Fruit fly (Drosophila melanogaster) whole organism, embryonic: ENCODE results near the gene Tsp96F.

ENCODE experiments used
- CG10274 ChIP-seq: fragments of 200-800 bp; sonication (Bioruptor generic); optimal IDR thresholded peaks from 3 replicates; lab custom pipeline; 2017; ENCODE audit warnings: missing biosample characterization, mild to moderate bottlenecking, missing genetic modification characterization
- CG11093 ChIP-seq: fragments of 200-800 bp; sonication (Bioruptor generic); IDR thresholded peaks from 3 replicates; pipeline ENCODE4 v1.3.6; 2022; ENCODE audit warnings: missing biosample characterization, missing genetic modification characterization
- CG12071 ChIP-seq: fragments of 200-800 bp; sonication (Bioruptor generic); optimal IDR thresholded peaks from 3 replicates; lab custom pipeline; 2018; ENCODE audit warnings: missing biosample characterization, mild to moderate bottlenecking, missing genetic modification characterization
- CG1233 ChIP-seq: fragments of 200-800 bp; sonication (Bioruptor generic); optimal IDR thresholded peaks from 4 replicates; lab custom pipeline; 2018; ENCODE audit warnings: missing biosample characterization, mild to moderate bottlenecking, missing genetic modification characterization
- CG12659 ChIP-seq: fragments of 200-800 bp; sonication (Bioruptor generic); optimal IDR thresholded peaks from 3 replicates; lab custom pipeline; 2017; ENCODE audit warnings: mild to moderate bottlenecking, missing biosample characterization, missing genetic modification reagents, missing genetic modification characterization
- CG15514 ChIP-seq: fragments of 200-800 bp; sonication (Bioruptor generic); optimal IDR thresholded peaks from 3 replicates; lab custom pipeline; 2017; ENCODE audit warnings: missing biosample characterization, missing genetic modification characterization, mild to moderate bottlenecking, moderate library complexity, missing genetic modification reagents
- CG1602 ChIP-seq: fragments of 200-800 bp; sonication (Bioruptor generic); optimal IDR thresholded peaks from 3 replicates; lab custom pipeline; 2016; ENCODE audit warnings: missing biosample characterization, missing genetic modification characterization
- CG17829 ChIP-seq: fragments of 200-800 bp; optimal IDR thresholded peaks from 2 replicates; lab custom pipeline; 2019; ENCODE audit warnings: missing biosample characterization, mild to moderate bottlenecking, missing genetic modification characterization, moderate library complexity
- CG17912 ChIP-seq: fragments of 200-800 bp; sonication (Bioruptor generic); optimal IDR thresholded peaks from 2 replicates; lab custom pipeline; 2018; ENCODE audit warnings: missing biosample characterization, mild to moderate bottlenecking, missing genetic modification characterization
- CG18476 ChIP-seq: fragments of 200-800 bp; sonication (Bioruptor generic); optimal IDR thresholded peaks from 2 replicates; lab custom pipeline; 2016; ENCODE audit warnings: missing biosample characterization, mild to moderate bottlenecking, missing genetic modification characterization
- CG2889 ChIP-seq: fragments of 200-800 bp; sonication (Bioruptor generic); IDR thresholded peaks from 3 replicates; pipeline ENCODE4 v1.3.6; 2022; ENCODE audit warnings: missing biosample characterization, missing genetic modification characterization
- CG34422 ChIP-seq: fragments of 200-800 bp; sonication (Bioruptor generic); IDR thresholded peaks from 3 replicates; pipeline ENCODE4 v1.3.6; 2022; ENCODE audit warnings: missing biosample characterization, missing genetic modification characterization
- CG4328 ChIP-seq: fragments of 200-800 bp; sonication (Bioruptor generic); optimal IDR thresholded peaks from 3 replicates; lab custom pipeline; 2017; ENCODE audit warnings: missing biosample characterization, missing genetic modification reagents, missing genetic modification characterization
- CG4424 ChIP-seq: fragments of 200-800 bp; sonication (Bioruptor generic); optimal IDR thresholded peaks from 3 replicates; lab custom pipeline; 2016; ENCODE audit warnings: missing biosample characterization, missing genetic modification characterization
- CG6654 ChIP-seq: fragments of 200-800 bp; sonication (Bioruptor generic); optimal IDR thresholded peaks from 2 replicates; lab custom pipeline; 2017; ENCODE audit warnings: missing biosample characterization, mild to moderate bottlenecking, missing genetic modification characterization
- CG9817 ChIP-seq: fragments of 200-800 bp; sonication (Bioruptor generic); optimal IDR thresholded peaks from 2 replicates; lab custom pipeline; 2018; ENCODE audit warnings: missing biosample characterization, mild to moderate bottlenecking, missing genetic modification characterization, moderate library complexity
- D19B ChIP-seq: fragments of 200-800 bp; sonication (Bioruptor generic); optimal IDR thresholded peaks from 2 replicates; lab custom pipeline; 2017; ENCODE audit warnings: missing biosample characterization, mild to moderate bottlenecking, missing genetic modification characterization
- Elba2 ChIP-seq: fragments of 200-800 bp; sonication (Bioruptor generic); optimal IDR thresholded peaks from 3 replicates; lab custom pipeline; 2016; ENCODE audit warnings: missing biosample characterization, missing genetic modification characterization
- Fer1 ChIP-seq: fragments of 200-800 bp; sonication (Bioruptor generic); optimal IDR thresholded peaks from 2 replicates; lab custom pipeline; 2017; ENCODE audit warnings: missing biosample characterization, mild to moderate bottlenecking, missing genetic modification characterization
- Fer2 ChIP-seq: fragments of 200-800 bp; sonication (Bioruptor generic); optimal IDR thresholded peaks from 2 replicates; lab custom pipeline; 2018; ENCODE audit warnings: missing biosample characterization, mild to moderate bottlenecking, missing genetic modification characterization, moderate library complexity
- HLHmδ ChIP-seq: fragments of 200-800 bp; sonication (Bioruptor generic); optimal IDR thresholded peaks from 2 replicates; lab custom pipeline; 2018; ENCODE audit warnings: missing biosample characterization, mild to moderate bottlenecking, missing genetic modification characterization, moderate library complexity
- Hmr ChIP-seq: fragments of 200-800 bp; sonication (Bioruptor generic); optimal IDR thresholded peaks from 3 replicates; lab custom pipeline; 2017; ENCODE audit warnings: mild to moderate bottlenecking, missing biosample characterization, missing genetic modification reagents, missing genetic modification characterization
- Hmx ChIP-seq: fragments of 200-800 bp; sonication (Bioruptor generic); optimal IDR thresholded peaks from 2 replicates; lab custom pipeline; 2016; ENCODE audit warnings: missing biosample characterization, missing genetic modification characterization
- Hr51 ChIP-seq, 2 experiments: fragments of 200-800 bp; sonication (Bioruptor generic); optimal IDR thresholded peaks; 2 replicates in 1 of 2; 3 replicates in 1 of 2; lab custom pipeline; 2016 to 2018; ENCODE audit warnings: missing biosample characterization in 2 of 2, missing genetic modification characterization in 2 of 2, mild to moderate bottlenecking in 1 of 2, moderate library complexity in 1 of 2
- Lhr ChIP-seq: fragments of 200-800 bp; sonication (Bioruptor generic); optimal IDR thresholded peaks from 3 replicates; lab custom pipeline; 2017; ENCODE audit warnings: mild to moderate bottlenecking, missing biosample characterization, missing genetic modification reagents, missing genetic modification characterization
- Mad ChIP-seq: fragments of 200-800 bp; sonication (Bioruptor generic); optimal IDR thresholded peaks from 2 replicates; lab custom pipeline; 2016; ENCODE audit warnings: missing biosample characterization, missing genetic modification characterization
- Mrtf ChIP-seq: fragments of 200-800 bp; sonication (Bioruptor generic); IDR thresholded peaks from 3 replicates; pipeline ENCODE4 v1.3.6; 2022; ENCODE audit warnings: missing biosample characterization, missing genetic modification characterization
- Poxn ChIP-seq: fragments of 200-800 bp; sonication (Bioruptor generic); IDR thresholded peaks from 2 replicates; pipeline ENCODE4 v1.3.6; 2022; ENCODE audit warnings: missing biosample characterization, missing genetic modification characterization
- Stat92E ChIP-seq, 3 experiments: fragments of >200 bp in 2 of 3; fragments of 200-800 bp in 1 of 3; sonication (Bioruptor generic) in 1 of 3; optimal IDR thresholded peaks; 2 replicates each; lab custom pipeline; 2017 to 2019; ENCODE audit warnings: missing biosample characterization in 3 of 3, missing genetic modification characterization in 3 of 3, mild to moderate bottlenecking in 1 of 3, moderate library complexity in 1 of 3
- Trl ChIP-seq, 3 experiments: fragments of >200 bp in 2 of 3; fragments of 200-800 bp in 1 of 3; sonication (Bioruptor generic) in 1 of 3; optimal IDR thresholded peaks; 2 replicates in 1 of 3; 3 replicates in 2 of 3; lab custom pipeline; 2016 to 2017; ENCODE audit warnings: missing biosample characterization in 1 of 3, missing genetic modification characterization in 1 of 3
- abd-A ChIP-seq: fragments of 200-800 bp; sonication (Bioruptor generic); optimal IDR thresholded peaks from 3 replicates; lab custom pipeline; 2019; ENCODE audit warnings: missing biosample characterization, mild to moderate bottlenecking, missing genetic modification characterization, moderate library complexity
- bab2 ChIP-seq: fragments of 200-800 bp; sonication (Bioruptor generic); optimal IDR thresholded peaks from 2 replicates; lab custom pipeline; 2016; ENCODE audit warnings: missing biosample characterization, missing genetic modification characterization
- br ChIP-seq: fragments of >200 bp; optimal IDR thresholded peaks from 2 replicates; lab custom pipeline; 2017
- btn ChIP-seq: fragments of 200-800 bp; sonication (Bioruptor generic); optimal IDR thresholded peaks from 2 replicates; lab custom pipeline; 2016; ENCODE audit warnings: missing biosample characterization, missing genetic modification characterization
- chinmo ChIP-seq: fragments of 200-800 bp; sonication (Bioruptor generic); IDR thresholded peaks from 4 replicates; pipeline ENCODE4 v1.3.6; 2022; ENCODE audit warnings: missing biosample characterization, missing genetic modification characterization; ENCODE audit not compliant: partially characterized antibody
- corto ChIP-seq: fragments of 200-800 bp; sonication (Bioruptor generic); optimal IDR thresholded peaks from 2 replicates; lab custom pipeline; 2016; ENCODE audit warnings: missing biosample characterization, mild to moderate bottlenecking, missing genetic modification characterization, moderate library complexity
- da ChIP-seq: fragments of 200-800 bp; sonication (Bioruptor generic); optimal IDR thresholded peaks from 2 replicates; lab custom pipeline; 2016; ENCODE audit warnings: missing biosample characterization, missing genetic modification characterization
- fu2 ChIP-seq: fragments of 200-800 bp; sonication (Bioruptor generic); optimal IDR thresholded peaks from 2 replicates; lab custom pipeline; 2016; ENCODE audit warnings: missing biosample characterization, missing genetic modification characterization
- gfzf ChIP-seq: fragments of 200-800 bp; sonication (Bioruptor generic); optimal IDR thresholded peaks from 2 replicates; lab custom pipeline; 2016; ENCODE audit warnings: missing biosample characterization, mild to moderate bottlenecking, missing genetic modification characterization, moderate library complexity
- mam ChIP-seq: fragments of 200-800 bp; sonication (Bioruptor generic); optimal IDR thresholded peaks from 3 replicates; lab custom pipeline; 2016; ENCODE audit warnings: missing biosample characterization, missing genetic modification characterization
- scrt ChIP-seq: fragments of 200-800 bp; sonication (Bioruptor generic); optimal IDR thresholded peaks from 2 replicates; lab custom pipeline; 2018; ENCODE audit warnings: missing biosample characterization, mild to moderate bottlenecking, missing genetic modification characterization, moderate library complexity
- sens ChIP-seq: fragments of 200-800 bp; sonication (Bioruptor generic); peaks from one replicate; lab custom pipeline; 2016; ENCODE audit warnings: missing biosample characterization, missing genetic modification characterization
- sna ChIP-seq: fragments of 200-800 bp; sonication (Bioruptor generic); IDR thresholded peaks from 2 replicates; pipeline ENCODE4 v1.3.6; 2022; ENCODE audit warnings: missing biosample characterization, missing genetic modification characterization; ENCODE audit not compliant: partially characterized antibody
- so ChIP-seq: fragments of 200-800 bp; sonication (Bioruptor generic); IDR thresholded peaks from 3 replicates; pipeline ENCODE4 v1.3.6; 2022; ENCODE audit warnings: missing biosample characterization, missing genetic modification characterization
- sob ChIP-seq: fragments of 200-800 bp; sonication (Bioruptor generic); IDR thresholded peaks from 2 replicates; pipeline ENCODE4 v1.3.6; 2022; ENCODE audit warnings: missing biosample characterization, missing genetic modification characterization
- tin ChIP-seq: fragments of 200-800 bp; sonication (Bioruptor generic); optimal IDR thresholded peaks from 3 replicates; lab custom pipeline; 2016; ENCODE audit warnings: missing biosample characterization, missing genetic modification characterization
- tna ChIP-seq: fragments of 200-800 bp; sonication (Bioruptor generic); IDR thresholded peaks from 2 replicates; pipeline ENCODE4 v1.3.6; 2022; ENCODE audit warnings: missing biosample characterization, missing genetic modification characterization; ENCODE audit not compliant: partially characterized antibody
- tup ChIP-seq: fragments of 200-800 bp; sonication (Bioruptor generic); optimal IDR thresholded peaks from 2 replicates; lab custom pipeline; 2016; ENCODE audit warnings: missing biosample characterization, mild to moderate bottlenecking, missing genetic modification characterization, moderate library complexity
- zf30C ChIP-seq: fragments of 200-800 bp; sonication (Bioruptor generic); optimal IDR thresholded peaks from 3 replicates; lab custom pipeline; 2018; ENCODE audit warnings: missing biosample characterization, mild to moderate bottlenecking, missing genetic modification characterization

Gene Tsp96F

DNA sequence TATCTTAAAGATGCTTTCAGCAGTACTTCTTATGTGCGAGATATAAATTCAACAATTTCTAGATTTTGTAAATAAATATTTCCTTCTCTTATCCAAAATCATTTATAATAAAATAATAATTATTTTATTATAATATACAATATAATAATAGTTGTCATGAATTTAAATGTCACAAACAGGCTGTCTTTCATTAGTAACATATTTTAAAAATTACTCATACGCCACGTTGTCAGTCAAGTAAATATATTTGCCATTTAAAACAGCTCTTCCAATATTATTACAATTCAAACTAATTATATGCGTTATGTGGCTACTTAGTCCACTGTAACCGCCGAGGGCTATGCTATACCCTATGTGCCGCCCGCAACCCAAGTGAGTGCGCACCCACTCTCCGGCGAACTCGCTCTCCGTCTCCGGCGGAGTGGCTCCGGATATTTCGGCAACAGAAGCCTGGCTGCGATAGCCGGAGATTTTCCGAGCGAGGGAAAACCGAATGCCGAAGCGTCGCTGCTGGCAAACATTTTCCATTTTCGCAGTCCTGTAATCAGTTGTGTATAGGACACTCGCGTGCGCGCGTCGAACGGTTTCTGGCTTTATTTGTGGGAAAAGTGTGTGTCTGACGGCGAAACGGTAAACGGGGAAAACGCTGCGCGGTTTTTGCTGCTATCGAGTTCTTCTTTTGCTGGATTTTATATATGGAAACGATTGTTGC is 25.5 kb downstream of the Tsp96F start, which contains the start of gene CG5890 (continued):
- TF ChIP-seq Trl (optimal IDR thresholded peaks at IDR 0.05; lab: Kevin White, UChicago) (no peak), Trl (GFP tag; optimal IDR thresholded peaks at IDR 0.05; lab: Kevin White, UChicago) (no peak), Mrtf (0 out of 3 replicates have a peak, but pooled peaks have one; percentile 8), CG11093 (GFP tag; lab: Robert Waterston, UW) (no peak), CG34422 (GFP tag; lab: Robert Waterston, UW) (no peak), sens (GFP tag; lab: Kevin White, UChicago) (no peak), Fer2 (tag; lab: Kevin White, UChicago) (no peak), Mad (GFP tag; lab: Kevin White, UChicago) (no peak), abd-A (tag; lab: Kevin White, UChicago) (no peak), D19B (GFP tag; lab: Kevin White, UChicago) (no peak), chinmo (GFP tag; lab: Robert Waterston, UW) (no peak), Elba2 (GFP tag; lab: Kevin White, UChicago) (no peak), tup (GFP tag; lab: Kevin White, UChicago) (no peak), Fer1 (GFP tag; lab: Kevin White, UChicago) (peak; percentile 73), CG4424 (GFP tag; lab: Kevin White, UChicago) (no peak), CG10274 (GFP tag; lab: Kevin White, UChicago) (no peak), CG18476 (no peak), da (GFP tag; lab: Kevin White, UChicago) (no peak), CG2889 (GFP tag; lab: Robert Waterston, UW) (no peak), CG12071 (GFP tag; lab: Kevin White, UChicago) (no peak), gfzf (no peak), HLHmδ (GFP tag; lab: Kevin White, UChicago) (no peak), Hr51 (GFP tag; optimal IDR thresholded peaks at IDR 0.05; lab: Kevin White, UChicago) (peak in 1 of 2 experiments; percentile 44), Hmx (no peak), br (lab: Kevin White, UChicago) (no peak), scrt (GFP tag; lab: Kevin White, UChicago) (peak; percentile 12), CG17912 (GFP tag; lab: Kevin White, UChicago) (no peak), tna (GFP tag; lab: Robert Waterston, UW) (no peak), corto (GFP tag; lab: Kevin White, UChicago) (no peak), CG6654 (GFP tag; lab: Kevin White, UChicago) (no peak), sob (GFP tag; lab: Robert Waterston, UW) (no peak), CG1602 (GFP tag; lab: Kevin White, UChicago) (no peak), fu2 (GFP tag; lab: Kevin White, UChicago) (no peak), mam (GFP tag; lab: Kevin White, UChicago) (no peak), Lhr (GFP tag; lab: Kevin White, UChicago) (no peak), Poxn (GFP tag; lab: Robert Waterston, UW) (no peak), CG17829 (no peak), CG15514 (no peak), Hmr (GFP tag; lab: Kevin White, UChicago) (peak; percentile 62), CG1233 (peak; percentile 1), CG4328 (GFP tag; lab: Kevin White, UChicago) (peak; percentile 8), zf30C (GFP tag; lab: Kevin White, UChicago) (no peak), CG12659 (GFP tag; lab: Kevin White, UChicago) (peak; percentile 7), tin (no peak), CG9817 (peak; percentile 8), Stat92E (GFP tag; optimal IDR thresholded peaks at IDR 0.05; lab: Kevin White, UChicago) (no peak), so (GFP tag; lab: Robert Waterston, UW) (no peak), bab2 (GFP tag; lab: Kevin White, UChicago) (no peak), sna (no peak), btn (no peak)
